Worm (Caenorhabditis elegans): Measurements from ENCODE around the gene vrp-1.

vrp-1 gene

DNA sequence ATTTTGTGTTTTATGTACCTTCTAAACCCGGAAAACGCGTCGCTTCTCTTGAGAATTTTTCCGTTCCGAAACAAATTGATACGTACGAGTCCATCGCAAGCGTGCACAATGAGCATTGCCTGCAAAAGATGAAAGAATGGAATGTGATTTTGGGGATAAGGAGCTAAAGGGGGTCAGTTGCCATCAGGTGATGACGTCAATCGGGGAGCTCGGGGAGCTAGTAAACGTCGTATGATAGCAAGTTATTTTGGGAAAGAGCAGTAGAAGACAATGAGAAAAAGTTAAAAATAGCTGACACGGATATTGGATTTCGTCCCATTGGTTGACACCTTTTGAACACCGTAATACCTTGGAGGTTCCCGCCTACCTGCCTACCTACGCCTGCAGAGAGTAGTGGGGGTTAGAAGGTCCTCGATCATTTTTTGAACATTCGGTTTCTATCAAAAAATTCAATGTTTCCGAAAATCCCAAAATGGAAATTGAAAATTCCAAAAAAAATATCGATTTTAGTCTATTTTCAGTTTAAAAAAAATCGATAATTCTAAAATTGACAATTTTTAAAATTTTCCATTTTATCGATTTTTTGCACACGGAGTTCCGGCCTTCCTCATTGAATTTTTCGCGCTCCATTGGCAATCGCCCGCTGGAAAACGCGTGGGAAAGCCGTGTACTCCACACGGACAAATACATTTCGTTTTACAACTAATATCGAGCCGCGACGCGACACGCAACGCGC, 13.7 kb downstream of the vrp-1 start (continued):
- TF ChIP-seq egl-27 (tag; optimal IDR thresholded peaks at IDR 0.05), result no peak
- TF ChIP-seq egl-13 (tag; optimal IDR thresholded peaks at IDR 0.05), result no peak
- TF ChIP-seq nhr-84 (tag; optimal IDR thresholded peaks at IDR 0.05), result no peak
- TF ChIP-seq mab-9 (GFP tag; IDR thresholded peaks at IDR 0.05), result no peak
- TF ChIP-seq snu-23 (GFP tag; optimal IDR thresholded peaks at IDR 0.05), result peak; percentile 29
- TF ChIP-seq tlp-1 (tag; optimal IDR thresholded peaks at IDR 0.05), result no peak
- TF ChIP-seq unc-86 (tag; optimal IDR thresholded peaks at IDR 0.05), result no peak
- peak; percentile 89 for TF ChIP-seq rnt-1 (tag; optimal IDR thresholded peaks at IDR 0.05)
- no peak for TF ChIP-seq lin-15B (tag; optimal IDR thresholded peaks at IDR 0.05)
- no peak for TF ChIP-seq ceh-8 (GFP tag; optimal IDR thresholded peaks at IDR 0.05)
- TF ChIP-seq unc-98 (GFP tag; IDR thresholded peaks at IDR 0.05), result no peak
- no peak for TF ChIP-seq ztf-11 (tag; optimal IDR thresholded peaks at IDR 0.05)
- TF ChIP-seq pag-3 (tag; optimal IDR thresholded peaks at IDR 0.05; ENCODE audit: borderline replicate concordance, insufficient read depth), result no peak
- TF ChIP-seq lsy-2 (tag; optimal IDR thresholded peaks at IDR 0.05), result peak; percentile 11 to 58
- no peak for TF ChIP-seq aly-2 (tag; optimal IDR thresholded peaks at IDR 0.05)
- TF ChIP-seq unc-130 (tag; optimal IDR thresholded peaks at IDR 0.05), result peak; percentile 72
- no peak for TF ChIP-seq lin-39 (tag; optimal IDR thresholded peaks at IDR 0.05)
- TF ChIP-seq fkh-10 (GFP tag; optimal IDR thresholded peaks at IDR 0.05), result no peak
- TF ChIP-seq nhr-90 (tag; optimal IDR thresholded peaks at IDR 0.05; ENCODE audit: poor library complexity), result no peak
- TF ChIP-seq ceh-82 (tag; optimal IDR thresholded peaks at IDR 0.05), result no peak
- TF ChIP-seq lin-13 (GFP tag; optimal IDR thresholded peaks at IDR 0.05), result no peak
- TF ChIP-seq isw-1 (GFP tag; IDR thresholded peaks at IDR 0.05), result no peak
- no peak for TF ChIP-seq alr-1 (tag; optimal IDR thresholded peaks at IDR 0.05; ENCODE audit: borderline replicate concordance)
- TF ChIP-seq dpl-1 (GFP tag; optimal IDR thresholded peaks at IDR 0.05), result no peak
- no peak for TF ChIP-seq fkh-4 (tag; optimal IDR thresholded peaks at IDR 0.05; ENCODE audit: borderline replicate concordance)
- TF ChIP-seq ceh-88 (GFP tag; IDR thresholded peaks at IDR 0.05), result no peak
- no peak for TF ChIP-seq lir-3 (tag; optimal IDR thresholded peaks at IDR 0.05; ENCODE audit: poor library complexity)
- no peak for TF ChIP-seq unc-62 (GFP tag; optimal IDR thresholded peaks at IDR 0.05)
- no peak for TF ChIP-seq pqm-1 (tag; optimal IDR thresholded peaks at IDR 0.05)
- TF ChIP-seq efl-3 (GFP tag; optimal IDR thresholded peaks at IDR 0.05), result no peak
- TF ChIP-seq ceh-90 (tag; optimal IDR thresholded peaks at IDR 0.05), result no peak
- TF ChIP-seq xbp-1 (tag; optimal IDR thresholded peaks at IDR 0.05), result peak; percentile 6
- TF ChIP-seq elt-2 (tag; optimal IDR thresholded peaks at IDR 0.05), result no peak
- no peak for TF ChIP-seq sptf-1 (tag; optimal IDR thresholded peaks at IDR 0.05)
- TF ChIP-seq ets-5 (GFP tag; IDR thresholded peaks at IDR 0.05), result no peak
- no peak for TF ChIP-seq sox-4 (tag; optimal IDR thresholded peaks at IDR 0.05)
- TF ChIP-seq nhr-71 (tag; optimal IDR thresholded peaks at IDR 0.05), result peak; percentile 84
- TF ChIP-seq nhr-76 (tag; optimal IDR thresholded peaks at IDR 0.05), result no peak
- TF ChIP-seq nhr-77 (tag; optimal IDR thresholded peaks at IDR 0.05), result no peak
- TF ChIP-seq Y116A8C.19 (tag; optimal IDR thresholded peaks at IDR 0.05; ENCODE audit: borderline replicate concordance), result no peak
- no peak for TF ChIP-seq nhr-85 (tag)
- no peak for TF ChIP-seq fkh-8 (tag; optimal IDR thresholded peaks at IDR 0.05)
- TF ChIP-seq nhr-19 (GFP tag; conservative IDR thresholded peaks at IDR 0.05), result peak; percentile 64
- no peak for TF ChIP-seq nhr-11 (tag; optimal IDR thresholded peaks at IDR 0.05)
- TF ChIP-seq blmp-1 (tag; optimal IDR thresholded peaks at IDR 0.05), result no peak
- TF ChIP-seq unc-30 (tag; optimal IDR thresholded peaks at IDR 0.05), result no peak

Data from whole organism, L1 larva.